Fruit fly (Drosophila melanogaster) whole organism, wandering third instar larva: Measurements from ENCODE around the gene Tasp1.

ENCODE experiments used
- CrebA ChIP-seq: fragments of 200-800 bp; sonication (Bioruptor generic); optimal IDR thresholded peaks from 2 replicates; lab custom pipeline; 2016; ENCODE audit warnings: missing biosample characterization, mild to moderate bottlenecking, missing genetic modification characterization, borderline replicate concordance
- Dfd ChIP-seq: fragments of >200 bp; optimal IDR thresholded peaks from 2 replicates; lab custom pipeline; 2017; ENCODE audit warnings: missing biosample characterization, missing genetic modification characterization
- N ChIP-seq: fragments of >200 bp; optimal IDR thresholded peaks from 2 replicates; lab custom pipeline; 2018; ENCODE audit warnings: missing biosample characterization, missing external identifiers, missing genetic modification characterization
- fru ChIP-seq: fragments of 200-800 bp; sonication (Bioruptor generic); optimal IDR thresholded peaks from 3 replicates; lab custom pipeline; 2016; ENCODE audit warnings: missing biosample characterization, mild to moderate bottlenecking, missing genetic modification characterization
- jim ChIP-seq: fragments of 175-275, 200-325 bp; sonication (Bioruptor generic); optimal IDR thresholded peaks from 2 replicates; lab custom pipeline; 2016; ENCODE audit warnings: missing biosample characterization, mild to moderate bottlenecking, missing genetic modification characterization
- usp ChIP-seq: fragments of >200 bp; optimal IDR thresholded peaks from 2 replicates; lab custom pipeline; 2017; ENCODE audit warnings: missing biosample characterization, missing genetic modification characterization

- TF ChIP-seq fru (GFP tag; lab: Kevin White, UChicago) (peak; percentile 61), jim (GFP tag; lab: Kevin White, UChicago) (no peak), N (GFP tag; lab: Kevin White, UChicago) (no peak), usp (GFP tag; lab: Kevin White, UChicago) (no peak), CrebA (no peak), Dfd (GFP tag; lab: Kevin White, UChicago) (no peak)
Measured at dm6 chr3L:16048086-16048485, 39.2 kb downstream of the Tasp1 start.
